Fruit fly (Drosophila melanogaster): ENCODE measurements around the gene CG12766.

Gene CG12766

dm6 chr3L:3949205-3949604 lies 9.3 kb upstream of the CG12766 start, which contains the start of gene CG14983:
TSS of gene CG14983 (minus strand) at chr3L:3949305.
- TF ChIP-seq CG17801 (GFP tag; optimal IDR thresholded peaks at IDR 0.05; ENCODE audit: partially characterized antibody) = no peak

DNA sequence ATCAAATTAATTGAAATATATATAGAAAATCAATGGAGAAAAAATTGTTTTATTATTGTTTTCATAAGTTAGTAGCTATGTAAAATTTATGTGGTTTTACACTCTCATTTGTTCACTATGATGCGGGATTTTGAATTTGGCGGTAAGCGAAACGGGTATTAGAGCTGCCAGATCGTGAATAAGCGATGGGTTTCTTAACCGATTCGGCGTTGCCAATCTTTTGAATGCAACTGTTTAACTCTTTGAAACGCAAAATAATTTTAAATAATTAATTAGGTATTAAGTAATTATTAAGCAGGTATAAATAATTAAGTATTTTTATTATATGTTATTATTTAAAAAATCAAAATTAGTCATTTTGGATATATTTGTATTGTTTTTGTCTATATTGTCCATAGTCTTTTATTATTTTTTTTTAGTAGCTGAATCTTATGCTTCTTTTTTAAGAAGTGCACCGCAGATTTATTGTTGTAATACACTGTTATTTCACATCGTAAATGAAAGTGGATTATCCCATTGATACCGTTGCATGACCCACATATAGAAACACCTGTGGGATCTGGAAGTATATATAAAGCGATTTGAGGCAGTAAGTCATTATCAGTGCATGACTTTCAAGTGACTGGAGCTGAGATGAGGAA lies 7.5 kb upstream of the CG12766 start, which contains the start of gene CG10853:
Gene CG10853 (plus strand): TSS at position 591 of the 641 bp plus-strand sequence.
- TF ChIP-seq CG17801 (GFP tag; optimal IDR thresholded peaks at IDR 0.05; ENCODE audit: partially characterized antibody) = no peak

DNA sequence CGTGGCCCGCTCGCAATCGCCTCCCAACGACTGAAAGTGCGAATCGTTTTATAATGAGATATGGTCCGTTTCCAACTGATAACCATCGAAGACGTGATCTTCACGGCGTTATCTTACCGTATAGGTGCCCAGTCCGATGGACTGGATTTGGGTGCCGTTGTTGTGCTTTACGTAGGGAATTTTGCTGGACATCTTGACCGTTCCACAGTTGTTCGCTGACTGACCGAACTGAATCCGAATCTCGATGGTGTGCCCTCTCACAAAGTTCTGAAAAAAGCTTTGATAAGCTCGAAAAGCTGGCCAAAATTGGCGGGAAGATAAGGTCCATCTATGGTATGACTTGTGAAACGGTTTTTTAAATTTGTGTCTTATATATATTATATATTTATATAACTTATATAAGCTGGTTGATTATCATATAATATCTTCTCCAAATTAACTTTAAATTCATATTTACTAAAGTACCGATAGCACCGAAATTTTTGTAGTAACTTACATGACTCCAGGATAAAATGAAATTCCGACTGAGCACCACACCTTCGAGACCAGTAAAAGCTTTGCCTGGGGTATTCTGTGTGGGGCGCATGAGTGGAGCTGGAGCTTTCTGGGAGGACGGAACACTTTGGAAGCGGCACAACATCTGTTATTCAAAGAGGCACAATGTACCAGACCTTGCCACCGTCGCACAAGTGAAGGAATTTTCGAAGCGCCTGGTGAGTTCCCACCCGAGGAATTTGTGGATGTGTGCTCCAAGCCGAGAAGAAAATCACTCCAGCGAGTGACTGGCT lies 2.5 kb upstream of the CG12766 start, which contains the start of the genes CG10863 and CG14982:
Gene CG10863 (minus strand): TSS at position 225 of the 788 bp plus-strand sequence.
Gene CG14982 (plus strand): TSS at position 470 of the 788 bp plus-strand sequence.
- peak; percentile 56 for TF ChIP-seq CG17801 (GFP tag; optimal IDR thresholded peaks at IDR 0.05; ENCODE audit: partially characterized antibody)

DNA sequence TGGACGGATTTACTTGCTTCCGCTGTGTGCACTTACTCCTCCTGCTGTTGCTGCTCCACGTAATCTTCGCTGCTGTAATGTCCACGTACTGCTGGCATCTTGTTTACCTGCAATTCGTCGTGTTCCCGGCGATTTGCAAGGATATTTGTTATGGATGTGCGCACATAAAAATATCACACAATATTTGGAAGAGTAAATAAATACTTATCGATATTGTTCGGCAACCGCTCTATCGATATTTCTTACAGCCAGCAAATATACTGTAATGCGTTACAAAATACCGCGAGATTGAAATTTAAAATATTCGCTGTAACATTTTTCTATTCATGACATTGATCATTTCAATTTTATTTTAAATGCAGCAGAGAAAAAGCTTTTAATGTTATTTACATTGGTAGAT lies 2.1 kb downstream of the CG12766 start, which contains the start of gene CG10866:
Gene CG10866 (minus strand): TSS at position 187 of the 400 bp plus-strand sequence.
- TF ChIP-seq CG17801 (GFP tag; optimal IDR thresholded peaks at IDR 0.05; ENCODE audit: partially characterized antibody) = peak; percentile 7

DNA sequence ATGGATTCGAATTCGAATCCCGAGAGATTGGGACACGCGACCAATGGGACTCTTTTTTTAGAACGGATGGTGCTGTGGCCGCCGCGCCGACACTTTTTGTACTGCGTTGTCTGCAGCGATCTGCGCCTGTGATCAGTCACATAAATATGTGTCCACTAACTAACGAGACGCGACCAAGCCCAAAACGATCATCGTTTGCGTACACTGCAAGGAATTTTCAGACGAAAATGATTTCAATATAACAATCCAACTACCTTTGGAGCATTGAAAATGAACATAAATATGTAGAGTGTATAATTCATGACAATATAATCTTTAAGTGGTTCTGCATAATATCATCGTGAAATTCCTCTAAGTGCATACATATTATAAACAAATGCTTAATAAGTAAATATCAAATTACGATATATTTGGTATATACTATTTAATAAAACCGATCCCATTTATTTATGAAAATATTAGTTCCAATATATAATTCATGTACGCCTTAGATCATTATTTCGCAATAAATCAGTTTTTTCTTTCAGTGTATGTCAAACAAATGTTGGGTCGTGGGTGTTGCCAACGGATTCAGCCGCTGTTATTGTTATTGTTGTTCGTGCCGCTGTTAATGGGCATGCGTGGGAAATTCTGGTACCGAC lies 4.2 kb downstream of the CG12766 start, which contains the start of gene Eip63F-1:
Gene Eip63F-1 (minus strand): TSS at position 51 of the 641 bp plus-strand sequence.
- no peak for TF ChIP-seq CG17801 (GFP tag; optimal IDR thresholded peaks at IDR 0.05; ENCODE audit: partially characterized antibody)

- TF ChIP-seq CG17801 (GFP tag; optimal IDR thresholded peaks at IDR 0.05; ENCODE audit: partially characterized antibody) = no peak
Measured at dm6 chr3L:3934110-3934509, 5.8 kb downstream of the CG12766 start.

dm6 chr3L:3933599-3933998 lies 6.3 kb downstream of the CG12766 start:
- no peak for TF ChIP-seq CG17801 (GFP tag; optimal IDR thresholded peaks at IDR 0.05; ENCODE audit: partially characterized antibody)

DNA sequence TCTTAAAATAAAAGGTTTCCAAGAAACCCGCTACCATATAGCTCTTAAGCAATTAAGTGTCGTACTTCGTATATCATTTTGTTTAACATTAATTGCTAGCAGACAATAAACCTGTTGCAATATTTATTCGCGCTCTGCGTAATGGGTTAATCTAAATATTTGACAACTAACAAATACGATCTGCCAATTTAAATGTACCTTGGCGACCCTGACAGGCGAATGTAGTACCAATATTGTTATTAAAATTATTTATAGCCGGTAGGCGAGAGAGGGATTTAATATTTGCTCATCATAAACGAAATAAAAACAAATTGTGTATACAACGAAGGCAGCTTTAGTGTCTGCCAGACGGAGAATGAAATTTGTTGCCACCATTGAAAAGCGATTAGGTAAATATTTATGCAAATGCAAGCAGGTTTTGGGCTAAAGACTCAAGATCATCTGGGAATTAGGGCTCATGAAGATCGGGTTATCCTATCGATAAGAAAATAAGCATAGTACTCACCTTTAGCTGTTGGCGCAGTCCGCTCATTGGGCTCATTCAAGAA lies 7.1 kb downstream of the CG12766 start:
- no peak for TF ChIP-seq CG17801 (GFP tag; optimal IDR thresholded peaks at IDR 0.05; ENCODE audit: partially characterized antibody)

- TF ChIP-seq CG17801 (GFP tag; optimal IDR thresholded peaks at IDR 0.05; ENCODE audit: partially characterized antibody) = no peak
Measured at dm6 chr3L:3931778-3932177, 8.1 kb downstream of the CG12766 start.

DNA sequence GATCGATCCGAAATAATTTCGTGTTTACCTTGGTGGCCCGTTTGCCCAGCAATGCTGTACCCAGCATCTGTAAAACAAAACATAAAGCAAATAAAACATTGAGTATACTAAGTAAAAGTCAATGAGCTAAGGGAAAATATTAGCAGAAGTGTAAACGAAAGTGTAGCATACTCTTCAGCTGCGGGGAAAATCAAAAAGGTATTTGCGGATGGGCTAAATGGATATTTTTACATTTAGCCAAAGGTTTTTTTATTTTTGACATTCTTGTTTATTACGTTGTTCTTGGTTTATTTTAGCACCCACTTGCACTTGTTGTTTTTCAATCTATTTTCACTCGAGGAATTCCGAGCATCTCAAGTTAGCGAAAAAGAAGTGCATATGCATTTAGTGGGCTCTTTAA lies 9.0 kb downstream of the CG12766 start:
- no peak for TF ChIP-seq CG17801 (GFP tag; optimal IDR thresholded peaks at IDR 0.05; ENCODE audit: partially characterized antibody)

DNA sequence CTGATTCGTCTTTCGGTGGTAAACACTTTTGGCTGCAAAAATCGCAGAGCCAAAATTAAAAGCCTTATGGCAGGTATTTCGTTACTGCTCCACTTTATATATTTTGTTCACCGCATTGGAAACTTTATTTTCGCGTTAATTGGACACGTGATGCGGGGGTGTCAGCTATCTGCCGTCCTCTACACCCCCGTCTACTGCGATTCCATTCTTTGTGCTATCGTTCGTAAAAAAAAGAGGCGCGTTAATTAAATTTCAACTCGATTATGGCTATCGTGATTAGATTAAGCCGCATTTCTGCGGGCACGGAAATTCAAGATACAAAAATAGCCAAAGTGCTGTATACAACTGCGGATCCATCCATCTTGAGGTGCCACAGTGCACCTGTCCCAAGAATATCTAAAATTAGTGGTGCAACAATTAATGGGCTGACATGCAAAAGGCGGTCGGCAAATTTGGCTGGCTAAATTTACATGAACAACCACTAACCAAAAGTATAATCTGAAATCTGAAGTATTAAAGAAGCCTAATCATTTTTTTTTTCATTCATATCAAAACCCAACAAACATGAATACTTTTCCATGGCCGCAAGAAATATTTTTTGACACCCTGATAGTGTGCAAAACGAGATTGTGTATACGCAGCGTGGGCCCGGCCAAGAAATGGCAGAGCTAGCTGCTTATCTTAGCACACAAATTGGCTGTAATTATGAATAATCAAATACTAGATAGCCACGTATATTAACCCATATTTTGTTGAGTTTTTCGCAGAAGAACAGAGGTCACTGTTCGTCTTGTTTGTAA lies 9.8 kb downstream of the CG12766 start:
- no peak for TF ChIP-seq CG17801 (GFP tag; optimal IDR thresholded peaks at IDR 0.05; ENCODE audit: partially characterized antibody)

- no peak for TF ChIP-seq CG17801 (GFP tag; optimal IDR thresholded peaks at IDR 0.05; ENCODE audit: partially characterized antibody)
Measured at dm6 chr3L:3928943-3929785, 10.8 kb downstream of the CG12766 start.

DNA sequence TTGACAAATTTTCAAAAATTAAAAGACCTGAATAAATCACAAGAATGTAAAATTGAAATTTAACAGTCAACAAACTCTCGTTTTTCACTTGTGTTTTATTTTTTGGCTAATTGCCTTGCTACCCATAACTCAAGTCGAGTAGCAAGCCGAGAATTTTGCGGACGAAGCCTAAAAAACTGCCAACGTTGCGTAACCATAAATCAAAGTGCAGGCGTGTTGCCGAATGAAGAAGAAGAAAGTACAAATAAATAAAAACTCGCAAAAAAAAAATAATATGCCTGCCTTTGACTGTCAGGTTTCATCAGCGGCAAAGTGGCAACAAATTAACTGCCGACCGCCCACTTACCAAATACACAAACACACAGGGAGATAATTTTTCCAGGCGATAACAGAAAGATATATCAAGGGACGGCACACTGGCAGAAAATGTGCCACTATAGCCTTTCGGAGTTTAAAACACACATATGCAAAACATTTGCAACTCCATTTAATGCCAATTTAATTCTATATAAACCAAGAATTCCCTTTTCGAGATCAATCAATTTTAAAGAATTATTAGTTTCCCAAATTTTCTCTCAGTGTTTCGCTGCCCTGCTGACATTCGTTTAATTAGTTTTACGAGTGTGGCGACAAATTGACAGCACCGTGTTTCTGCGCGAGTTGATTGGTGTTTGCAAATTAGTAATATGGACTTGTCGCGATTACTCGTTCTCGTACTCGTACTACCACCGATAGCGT lies 11.6 kb downstream of the CG12766 start:
- TF ChIP-seq CG17801 (GFP tag; optimal IDR thresholded peaks at IDR 0.05; ENCODE audit: partially characterized antibody) = peak; percentile 79

Measured in ovary, adult (tissue).